Fruit fly (Drosophila melanogaster): Measurements from ENCODE around the gene Rsf1.

Gene Rsf1

DNA sequence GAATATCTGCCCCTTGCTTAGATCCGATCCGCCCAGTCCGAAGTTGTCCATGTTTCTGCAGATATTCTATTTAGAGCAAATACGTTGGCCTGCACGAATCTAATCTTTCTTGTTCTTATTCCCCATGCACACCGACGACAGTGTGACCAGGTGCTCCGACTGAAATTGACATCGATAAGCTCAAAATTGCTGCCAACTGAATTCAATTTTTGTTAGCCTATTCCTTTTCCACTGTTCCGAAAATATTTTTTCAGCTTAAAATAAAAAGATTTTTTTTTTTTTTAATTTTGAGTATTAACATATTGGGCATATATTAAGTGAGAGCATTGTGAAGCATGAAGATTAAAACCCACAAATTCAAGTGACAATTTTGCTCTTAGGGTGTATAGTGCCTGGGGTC, 40.4 kb upstream of the Rsf1 start, which contains the start of gene nmd (continued):
- TF ChIP-seq grau (tag; optimal IDR thresholded peaks at IDR 0.05) (peak; percentile 6), CG31365 (tag; optimal IDR thresholded peaks at IDR 0.05) (no peak), fd102C (GFP tag; optimal IDR thresholded peaks at IDR 0.05) (no peak), CkIIα-i1 (GFP tag; IDR thresholded peaks at IDR 0.05) (no peak), dm (GFP tag; optimal IDR thresholded peaks at IDR 0.05) (peak; percentile 45), yki (optimal IDR thresholded peaks at IDR 0.05) (no peak), CG16863 (GFP tag; optimal IDR thresholded peaks at IDR 0.05) (no peak), gro (GFP tag; optimal IDR thresholded peaks at IDR 0.05) (no peak), D19B (GFP tag; optimal IDR thresholded peaks at IDR 0.05) (no peak), Ets97D (GFP tag; optimal IDR thresholded peaks at IDR 0.05) (peak; percentile 48), ttk (GFP tag; IDR thresholded peaks at IDR 0.05) (no peak), CHES-1-like (GFP tag; optimal IDR thresholded peaks at IDR 0.05) (no peak), Tbp (GFP tag; optimal IDR thresholded peaks at IDR 0.05) (no peak), CG1647 (GFP tag; optimal IDR thresholded peaks at IDR 0.05) (no peak), Deaf1 (tag; optimal IDR thresholded peaks at IDR 0.05) (no peak), abd-A (tag; optimal IDR thresholded peaks at IDR 0.05) (no peak), CG12942 (GFP tag; optimal IDR thresholded peaks at IDR 0.05) (no peak), Hmx (GFP tag; optimal IDR thresholded peaks at IDR 0.05) (no peak), CG14710 (tag; optimal IDR thresholded peaks at IDR 0.05) (peak; percentile 42), CG4404 (GFP tag; IDR thresholded peaks at IDR 0.05) (no peak), D19A (tag; optimal IDR thresholded peaks at IDR 0.05) (no peak), CG7372 (GFP tag; IDR thresholded peaks at IDR 0.05) (no peak), chinmo (GFP tag; IDR thresholded peaks at IDR 0.05; ENCODE audit: partially characterized antibody) (peak; percentile 74; the same call in 1 of the 4 replicates), CG13624 (GFP tag; optimal IDR thresholded peaks at IDR 0.05) (no peak), fd3F (GFP tag; optimal IDR thresholded peaks at IDR 0.05) (no peak), CG6765 (GFP tag; optimal IDR thresholded peaks at IDR 0.05) (no peak), CG4730 (GFP tag; IDR thresholded peaks at IDR 0.05) (no peak), CG18011 (GFP tag; optimal IDR thresholded peaks at IDR 0.05) (no peak), sd (tag; optimal IDR thresholded peaks at IDR 0.05) (no peak), CG13894 (tag; optimal IDR thresholded peaks at IDR 0.05) (peak; percentile 26), CG12769 (tag; optimal IDR thresholded peaks at IDR 0.05) (no peak), CG1792 (GFP tag; optimal IDR thresholded peaks at IDR 0.05) (no peak), kah (GFP tag; optimal IDR thresholded peaks at IDR 0.05) (no peak), CG18476 (GFP tag; optimal IDR thresholded peaks at IDR 0.05) (no peak), H2.0 (GFP tag; IDR thresholded peaks at IDR 0.05) (no peak), ATbp (GFP tag; optimal IDR thresholded peaks at IDR 0.05) (no peak), tx (GFP tag; optimal IDR thresholded peaks at IDR 0.05) (no peak), CG18619 (GFP tag; optimal IDR thresholded peaks at IDR 0.05) (no peak), D (optimal IDR thresholded peaks at IDR 0.05) (no peak), D (GFP tag; optimal IDR thresholded peaks at IDR 0.05) (no peak), CG12236 (GFP tag; optimal IDR thresholded peaks at IDR 0.05) (no peak), schlank (tag; optimal IDR thresholded peaks at IDR 0.05) (no peak), CG7357 (GFP tag; IDR thresholded peaks at IDR 0.05) (no peak), esg (GFP tag; conservative IDR thresholded peaks at IDR 0.05) (no peak), Dp (GFP tag; optimal IDR thresholded peaks at IDR 0.05) (peak; percentile 29), Dip2 (GFP tag; IDR thresholded peaks at IDR 0.05) (no peak), Pdp1 (GFP tag; optimal IDR thresholded peaks at IDR 0.05) (no peak), Atf6 (GFP tag; IDR thresholded peaks at IDR 0.05) (no peak), NC2α (GFP tag; optimal IDR thresholded peaks at IDR 0.05) (no peak), Trl (optimal IDR thresholded peaks at IDR 0.05) (no peak), Trl (GFP tag; optimal IDR thresholded peaks at IDR 0.05) (no peak), sens-2 (GFP tag; IDR thresholded peaks at IDR 0.05) (no peak), her (GFP tag; optimal IDR thresholded peaks at IDR 0.05) (no peak), HmgZ (tag; optimal IDR thresholded peaks at IDR 0.05) (peak; percentile 19)

Data from whole organism, embryonic.